Fruit fly (Drosophila melanogaster) whole organism, embryonic: ENCODE data around the gene CG15199.

ENCODE experiments used
- B-H2 ChIP-seq: fragments of 200-800 bp; sonication (Bioruptor generic); optimal IDR thresholded peaks from 2 replicates; lab custom pipeline; 2018; ENCODE audit warnings: missing biosample characterization, mild to moderate bottlenecking, missing genetic modification characterization
- CG10543 ChIP-seq: fragments of 200-800 bp; sonication (Bioruptor generic); optimal IDR thresholded peaks from 3 replicates; lab custom pipeline; 2017; ENCODE audit warnings: missing biosample characterization, mild to moderate bottlenecking, missing genetic modification characterization, moderate library complexity
- CG10654 ChIP-seq: fragments of 200-800 bp; sonication (Bioruptor generic); optimal IDR thresholded peaks from 2 replicates; lab custom pipeline; 2016; ENCODE audit warnings: missing biosample characterization, missing genetic modification characterization
- CG1233 ChIP-seq: fragments of 200-800 bp; sonication (Bioruptor generic); optimal IDR thresholded peaks from 4 replicates; lab custom pipeline; 2018; ENCODE audit warnings: missing biosample characterization, mild to moderate bottlenecking, missing genetic modification characterization
- CG12391 ChIP-seq: fragments of 200-800 bp; sonication (Bioruptor generic); optimal IDR thresholded peaks from 3 replicates; lab custom pipeline; 2018; ENCODE audit warnings: missing biosample characterization, mild to moderate bottlenecking, missing genetic modification characterization, moderate library complexity
- CG12769 ChIP-seq: fragments of 200-800 bp; sonication (Bioruptor generic); optimal IDR thresholded peaks from 2 replicates; lab custom pipeline; 2019; ENCODE audit warnings: missing biosample characterization, mild to moderate bottlenecking, missing genetic modification characterization, moderate library complexity
- CG14710 ChIP-seq: fragments of 200-800 bp; sonication (Bioruptor generic); optimal IDR thresholded peaks from 3 replicates; lab custom pipeline; 2019; ENCODE audit warnings: missing biosample characterization, mild to moderate bottlenecking, missing genetic modification characterization, moderate library complexity
- CG1647 ChIP-seq: fragments of 200-800 bp; sonication (Bioruptor generic); optimal IDR thresholded peaks from 3 replicates; lab custom pipeline; 2016; ENCODE audit warnings: missing biosample characterization, missing genetic modification characterization
- CG16779 ChIP-seq: fragments of 200-800 bp; sonication (Bioruptor generic); IDR thresholded peaks from 2 replicates; pipeline ENCODE4 v1.3.6; 2022; ENCODE audit warnings: missing biosample characterization, missing genetic modification characterization
- CG16815 ChIP-seq: fragments of 200-800 bp; sonication (Bioruptor generic); optimal IDR thresholded peaks from 3 replicates; lab custom pipeline; 2017; ENCODE audit warnings: missing biosample characterization, mild to moderate bottlenecking, missing genetic modification characterization
- CG17912 ChIP-seq: fragments of 200-800 bp; sonication (Bioruptor generic); optimal IDR thresholded peaks from 2 replicates; lab custom pipeline; 2018; ENCODE audit warnings: missing biosample characterization, mild to moderate bottlenecking, missing genetic modification characterization
- CG18764 ChIP-seq: fragments of 200-800 bp; sonication (Bioruptor generic); optimal IDR thresholded peaks from 3 replicates; lab custom pipeline; 2016; ENCODE audit warnings: missing biosample characterization, missing genetic modification characterization
- CG30020 ChIP-seq: fragments of 200-800 bp; optimal IDR thresholded peaks from 2 replicates; lab custom pipeline; 2019; ENCODE audit warnings: missing biosample characterization, mild to moderate bottlenecking, missing genetic modification characterization, moderate library complexity
- CG34224 ChIP-seq: fragments of 200-800 bp; sonication (Bioruptor generic); IDR thresholded peaks from 3 replicates; pipeline ENCODE4 v1.3.6; 2022; ENCODE audit warnings: missing biosample characterization, missing genetic modification characterization; ENCODE audit not compliant: partially characterized antibody
- CG42726 ChIP-seq: fragments of 200-800 bp; sonication (Bioruptor generic); IDR thresholded peaks from 2 replicates; pipeline ENCODE4 v1.3.6; 2022; ENCODE audit warnings: missing biosample characterization, missing genetic modification characterization; ENCODE audit not compliant: partially characterized antibody
- CG6654 ChIP-seq: fragments of 200-800 bp; sonication (Bioruptor generic); optimal IDR thresholded peaks from 2 replicates; lab custom pipeline; 2017; ENCODE audit warnings: missing biosample characterization, mild to moderate bottlenecking, missing genetic modification characterization
- CG7372 ChIP-seq: fragments of 200-800 bp; sonication (Bioruptor generic); IDR thresholded peaks from 2 replicates; pipeline ENCODE4 v1.3.6; 2022; ENCODE audit warnings: missing biosample characterization, missing genetic modification characterization
- CG7745 ChIP-seq: fragments of 200-800 bp; sonication (Bioruptor generic); optimal IDR thresholded peaks from 2 replicates; lab custom pipeline; 2018; ENCODE audit warnings: missing biosample characterization, mild to moderate bottlenecking, missing genetic modification characterization, moderate library complexity
- CG8290 ChIP-seq, 3 experiments: fragments of 200-800 bp; sonication (Bioruptor generic); optimal IDR thresholded peaks; 2 replicates each; lab custom pipeline; 2016 to 2019; ENCODE audit warnings: missing biosample characterization in 3 of 3, missing genetic modification characterization in 3 of 3, mild to moderate bottlenecking in 2 of 3, moderate library complexity in 1 of 3
- CG8359 ChIP-seq: fragments of 200-800 bp; sonication (Bioruptor generic); optimal IDR thresholded peaks from 2 replicates; lab custom pipeline; 2017; ENCODE audit warnings: missing biosample characterization, mild to moderate bottlenecking, missing genetic modification characterization, borderline replicate concordance
- CG8478 ChIP-seq: fragments of >200 bp; optimal IDR thresholded peaks from 2 replicates; lab custom pipeline; 2018
- CG8944 ChIP-seq: fragments of 200-800 bp; sonication (Bioruptor generic); optimal IDR thresholded peaks from 3 replicates; lab custom pipeline; 2016; ENCODE audit warnings: missing biosample characterization, missing genetic modification characterization
- CHES-1-like ChIP-seq: fragments of 200-800 bp; sonication (Bioruptor generic); optimal IDR thresholded peaks from 2 replicates; lab custom pipeline; 2016; ENCODE audit warnings: missing biosample characterization, missing genetic modification characterization
- Dbx ChIP-seq: fragments of 200-800 bp; sonication (Bioruptor generic); IDR thresholded peaks from 3 replicates; pipeline ENCODE4 v1.3.6; 2022; ENCODE audit warnings: missing biosample characterization, missing genetic modification characterization
- HLH4C ChIP-seq: fragments of 200-800 bp; sonication (Bioruptor generic); IDR thresholded peaks from 3 replicates; pipeline ENCODE4 v1.3.6; 2022; ENCODE audit warnings: missing biosample characterization, missing genetic modification characterization; ENCODE audit not compliant: partially characterized antibody
- HLHmδ ChIP-seq: fragments of 200-800 bp; sonication (Bioruptor generic); optimal IDR thresholded peaks from 2 replicates; lab custom pipeline; 2018; ENCODE audit warnings: missing biosample characterization, mild to moderate bottlenecking, missing genetic modification characterization, moderate library complexity
- Mrtf ChIP-seq: fragments of 200-800 bp; sonication (Bioruptor generic); IDR thresholded peaks from 3 replicates; pipeline ENCODE4 v1.3.6; 2022; ENCODE audit warnings: missing biosample characterization, missing genetic modification characterization
- Myb ChIP-seq: fragments of 200-800 bp; sonication (Bioruptor generic); optimal IDR thresholded peaks from 2 replicates; lab custom pipeline; 2016; ENCODE audit warnings: missing biosample characterization, missing genetic modification characterization
- Sry-δ ChIP-seq: fragments of 200-800 bp; sonication (Bioruptor generic); optimal IDR thresholded peaks from 2 replicates; lab custom pipeline; 2016; ENCODE audit warnings: missing biosample characterization, missing genetic modification characterization
- Ssrp ChIP-seq: fragments of 200-800 bp; sonication (Bioruptor generic); optimal IDR thresholded peaks from 2 replicates; lab custom pipeline; 2018; ENCODE audit warnings: missing biosample characterization, mild to moderate bottlenecking, missing genetic modification characterization, moderate library complexity
- TFAM ChIP-seq: fragments of 200-800 bp; sonication (Bioruptor generic); optimal IDR thresholded peaks from 2 replicates; lab custom pipeline; 2017; ENCODE audit warnings: missing biosample characterization, missing genetic modification characterization, inconsistent platforms
- cato ChIP-seq: fragments of 200-800 bp; sonication (Bioruptor generic); optimal IDR thresholded peaks from 2 replicates; lab custom pipeline; 2016; ENCODE audit warnings: missing biosample characterization, missing genetic modification characterization, borderline replicate concordance
- caup ChIP-seq: fragments of 200-800 bp; sonication (Bioruptor generic); optimal IDR thresholded peaks from 3 replicates; lab custom pipeline; 2017; ENCODE audit warnings: missing biosample characterization, mild to moderate bottlenecking, missing genetic modification characterization, moderate library complexity; ENCODE audit not compliant: severe bottlenecking
- dimm ChIP-seq: fragments of 200-800 bp; sonication (Bioruptor generic); IDR thresholded peaks from 2 replicates; pipeline ENCODE4 v1.3.6; 2022; ENCODE audit warnings: missing biosample characterization, missing genetic modification characterization
- dmrt99B ChIP-seq: fragments of 200-800 bp; sonication (Bioruptor generic); optimal IDR thresholded peaks from 2 replicates; lab custom pipeline; 2018; ENCODE audit warnings: missing biosample characterization, mild to moderate bottlenecking, missing genetic modification characterization, moderate library complexity
- ems ChIP-seq: fragments of 200-800 bp; sonication (Bioruptor generic); optimal IDR thresholded peaks from 3 replicates; lab custom pipeline; 2016; ENCODE audit warnings: missing biosample characterization, missing genetic modification characterization
- gcm2 ChIP-seq: fragments of 200-800 bp; sonication (Bioruptor generic); optimal IDR thresholded peaks from 2 replicates; lab custom pipeline; 2016; ENCODE audit warnings: missing biosample characterization, missing genetic modification characterization
- jigr1 ChIP-seq: fragments of 200-800 bp; sonication (Bioruptor generic); IDR thresholded peaks from 3 replicates; pipeline ENCODE4 v1.3.6; 2022; ENCODE audit warnings: missing biosample characterization, missing genetic modification characterization
- lilli ChIP-seq: fragments of 200-800 bp; sonication (Bioruptor generic); optimal IDR thresholded peaks from 3 replicates; lab custom pipeline; 2016; ENCODE audit warnings: missing biosample characterization, missing genetic modification characterization
- maf-S ChIP-seq: fragments of 200-800 bp; sonication (Bioruptor generic); optimal IDR thresholded peaks from 2 replicates; lab custom pipeline; 2016; ENCODE audit warnings: missing biosample characterization, missing genetic modification characterization
- odd ChIP-seq: fragments of 200-800 bp; sonication (Bioruptor generic); optimal IDR thresholded peaks from 2 replicates; lab custom pipeline; 2017; ENCODE audit warnings: missing biosample characterization, mild to moderate bottlenecking, missing genetic modification characterization
- onecut ChIP-seq: fragments of 200-800 bp; sonication (Bioruptor generic); IDR thresholded peaks from 2 replicates; pipeline ENCODE4 v1.3.6; 2022; ENCODE audit warnings: missing biosample characterization, missing genetic modification characterization
- sd ChIP-seq: fragments of 200-800 bp; sonication (Bioruptor generic); optimal IDR thresholded peaks from 3 replicates; lab custom pipeline; 2018; ENCODE audit warnings: missing biosample characterization, mild to moderate bottlenecking, missing genetic modification characterization, moderate library complexity
- slou ChIP-seq: fragments of 200-800 bp; sonication (Bioruptor generic); optimal IDR thresholded peaks from 3 replicates; lab custom pipeline; 2016; ENCODE audit warnings: missing biosample characterization, missing genetic modification characterization
- tgo ChIP-seq: fragments of 200-800 bp; sonication (Bioruptor generic); IDR thresholded peaks from 3 replicates; pipeline ENCODE4 v1.3.6; 2022; ENCODE audit warnings: missing biosample characterization, missing genetic modification characterization
- toy ChIP-seq: fragments of 200-800 bp; sonication (Bioruptor generic); IDR thresholded peaks from 2 replicates; pipeline ENCODE4 v1.3.6; 2022; ENCODE audit warnings: missing biosample characterization, missing genetic modification characterization
- vfl ChIP-seq: fragments of 200-800 bp; sonication (Bioruptor generic); optimal IDR thresholded peaks from 2 replicates; lab custom pipeline; 2016; ENCODE audit warnings: missing biosample characterization, missing genetic modification characterization
- zen ChIP-seq: fragments of 200-800 bp; sonication (Bioruptor generic); optimal IDR thresholded peaks from 3 replicates; lab custom pipeline; 2018; ENCODE audit warnings: missing biosample characterization, mild to moderate bottlenecking, missing genetic modification characterization, moderate library complexity
- zfh1 ChIP-seq: fragments of 200-800 bp; sonication (Bioruptor generic); IDR thresholded peaks from 3 replicates; pipeline ENCODE4 v1.3.6; 2022; ENCODE audit warnings: missing biosample characterization, missing genetic modification characterization

Gene CG15199

dm6 chrX:11108148-11108844 lies 33.3 kb downstream of the CG15199 start, which contains the start of gene Hsp60A (continued):
- TF ChIP-seq tgo (peak; percentile 42; the same call in 1 of the 3 replicates), maf-S (GFP tag; lab: Kevin White, UChicago) (no peak), CG8359 (GFP tag; lab: Kevin White, UChicago) (no peak), HLH4C (GFP tag; lab: Robert Waterston, UW) (peak; percentile 87), CG1647 (GFP tag; lab: Kevin White, UChicago) (no peak), CG1233 (GFP tag; lab: Kevin White, UChicago) (no peak), sd (tag; lab: Kevin White, UChicago) (no peak), odd (no peak), CG10654 (peak; percentile 23), CG42726 (GFP tag; lab: Robert Waterston, UW) (no peak), CG8290 (GFP tag; optimal IDR thresholded peaks at IDR 0.05; lab: Kevin White, UChicago) (no peak), CG8290 (tag; optimal IDR thresholded peaks at IDR 0.05; lab: Kevin White, UChicago) (no peak), CG8944 (GFP tag; lab: Kevin White, UChicago) (no peak), CHES-1-like (no peak), slou (GFP tag; lab: Kevin White, UChicago) (no peak), zen (tag; lab: Kevin White, UChicago) (peak; percentile 40), TFAM (GFP tag; lab: Kevin White, UChicago) (no peak), Myb (GFP tag; lab: Kevin White, UChicago) (no peak), CG34224 (GFP tag; lab: Robert Waterston, UW) (peak; percentile 89), CG16779 (no peak), jigr1 (GFP tag; lab: Robert Waterston, UW) (no peak), CG14710 (tag; lab: Kevin White, UChicago) (peak; percentile 75), HLHmδ (no peak), CG16815 (GFP tag; lab: Kevin White, UChicago) (no peak), vfl (GFP tag; lab: Kevin White, UChicago) (peak; percentile 41), gcm2 (GFP tag; lab: Kevin White, UChicago) (no peak), CG18764 (peak; percentile 28), CG6654 (GFP tag; lab: Kevin White, UChicago) (no peak), lilli (GFP tag; lab: Kevin White, UChicago) (peak; percentile 71), CG8478 (lab: Kevin White, UChicago) (no peak), CG7745 (tag; lab: Kevin White, UChicago) (no peak), dmrt99B (tag; lab: Kevin White, UChicago) (peak; percentile 43), Mrtf (GFP tag; lab: Robert Waterston, UW) (no peak), caup (GFP tag; lab: Kevin White, UChicago) (peak; percentile 10), cato (GFP tag; lab: Kevin White, UChicago) (no peak), dimm (GFP tag; lab: Robert Waterston, UW) (no peak), toy (GFP tag; lab: Robert Waterston, UW) (no peak), CG7372 (GFP tag; lab: Robert Waterston, UW) (no peak), ems (GFP tag; lab: Kevin White, UChicago) (no peak), zfh1 (GFP tag; lab: Robert Waterston, UW) (no peak; the same call in 2 of the 3 replicates), CG17912 (GFP tag; lab: Kevin White, UChicago) (no peak), B-H2 (peak; percentile 47), Dbx (peak; percentile 48; the same call in 1 of the 3 replicates), onecut (GFP tag; lab: Robert Waterston, UW) (no peak), CG10543 (GFP tag; lab: Kevin White, UChicago) (no peak), Sry-δ (peak; percentile 73), CG12769 (tag; lab: Kevin White, UChicago) (no peak), CG30020 (tag; lab: Kevin White, UChicago) (peak; percentile 25), Ssrp (tag; lab: Kevin White, UChicago) (peak; percentile 48), CG12391 (tag; lab: Kevin White, UChicago) (peak; percentile 74)
